Worm (Caenorhabditis elegans): Measurements from ENCODE around the gene F43G6.7.

- no peak for TF ChIP-seq jun-1 (tag; optimal IDR thresholded peaks at IDR 0.05)
- TF ChIP-seq R02D3.7 (tag; optimal IDR thresholded peaks at IDR 0.05) = no peak
- TF ChIP-seq pqm-1 (tag; optimal IDR thresholded peaks at IDR 0.05) = peak; percentile 58
- TF ChIP-seq ceh-82 (tag; optimal IDR thresholded peaks at IDR 0.05) = no peak
- TF ChIP-seq ceh-9 (tag; optimal IDR thresholded peaks at IDR 0.05) = no peak
- TF ChIP-seq nhr-23 (tag; optimal IDR thresholded peaks at IDR 0.05) = no peak
- TF ChIP-seq unc-39 (tag; optimal IDR thresholded peaks at IDR 0.05) = no peak
- no peak for TF ChIP-seq ama-1 (optimal IDR thresholded peaks at IDR 0.05)
- TF ChIP-seq pha-4 (tag; optimal IDR thresholded peaks at IDR 0.05) = peak; percentile 90
- TF ChIP-seq ZK546.5 (tag; optimal IDR thresholded peaks at IDR 0.05) = no peak
- TF ChIP-seq nfya-1 (tag; optimal IDR thresholded peaks at IDR 0.05; ENCODE audit: insufficient read depth) = no peak
- TF ChIP-seq elt-2 (tag; optimal IDR thresholded peaks at IDR 0.05) = peak; percentile 92
Observed at ce11 chrII:11797194-11797593, 13.4 kb upstream of the F43G6.7 start.

Data from whole organism, L3 larva.